Fruit fly (Drosophila melanogaster) whole organism, embryonic: Measurements from ENCODE around the gene Ugt316A1.
A peak's percentile ranks its signal among the peaks of the same experiment; 100 is the strongest.

Experiments used
- CG10147 ChIP-seq: fragments of 200-800 bp; sonication (Bioruptor generic); optimal IDR thresholded peaks from 2 replicates; lab custom pipeline; 2019; ENCODE audit warnings: missing biosample characterization, mild to moderate bottlenecking, missing genetic modification characterization, moderate library complexity
- CG10267 ChIP-seq: fragments of 200-800 bp; sonication (Bioruptor generic); optimal IDR thresholded peaks from 2 replicates; lab custom pipeline; 2018; ENCODE audit warnings: missing biosample characterization, mild to moderate bottlenecking, missing genetic modification characterization, moderate library complexity
- CG10462 ChIP-seq: fragments of 200-800 bp; sonication (Bioruptor generic); optimal IDR thresholded peaks from 2 replicates; lab custom pipeline; 2016; ENCODE audit warnings: missing biosample characterization, missing genetic modification characterization
- CG11560 ChIP-seq: fragments of 200-800 bp; sonication (Bioruptor generic); IDR thresholded peaks from 3 replicates; pipeline ENCODE4 v1.3.6; 2022; ENCODE audit warnings: missing biosample characterization, missing genetic modification characterization
- CG12236 ChIP-seq: fragments of 200-800 bp; sonication (Bioruptor generic); optimal IDR thresholded peaks from 2 replicates; lab custom pipeline; 2016; ENCODE audit warnings: missing biosample characterization, missing genetic modification characterization
- CG12659 ChIP-seq: fragments of 200-800 bp; sonication (Bioruptor generic); optimal IDR thresholded peaks from 3 replicates; lab custom pipeline; 2017; ENCODE audit warnings: mild to moderate bottlenecking, missing biosample characterization, missing genetic modification reagents, missing genetic modification characterization
- CG13775 ChIP-seq: fragments of 200-800 bp; sonication (Bioruptor generic); optimal IDR thresholded peaks from 3 replicates; lab custom pipeline; 2017; ENCODE audit warnings: missing biosample characterization, mild to moderate bottlenecking, missing genetic modification characterization
- CG14965 ChIP-seq: fragments of 200-800 bp; sonication (Bioruptor generic); optimal IDR thresholded peaks from 2 replicates; lab custom pipeline; 2016; ENCODE audit warnings: missing biosample characterization, missing genetic modification characterization, borderline replicate concordance
- CG15269 ChIP-seq: fragments of 200-800 bp; sonication (Bioruptor generic); optimal IDR thresholded peaks from 2 replicates; lab custom pipeline; 2018; ENCODE audit warnings: missing biosample characterization, mild to moderate bottlenecking, missing genetic modification characterization, moderate library complexity
- CG15696 ChIP-seq: fragments of 200-800 bp; sonication (Bioruptor generic); optimal IDR thresholded peaks from 2 replicates; lab custom pipeline; 2019; ENCODE audit warnings: missing biosample characterization, mild to moderate bottlenecking, missing genetic modification characterization, moderate library complexity
- CG17186 ChIP-seq: fragments of 200-800 bp; sonication (Bioruptor generic); optimal IDR thresholded peaks from 3 replicates; lab custom pipeline; 2017; ENCODE audit warnings: missing biosample characterization, missing genetic modification reagents, missing genetic modification characterization
- CG17612 ChIP-seq: fragments of 200-800 bp; sonication (Bioruptor generic); IDR thresholded peaks from 2 replicates; pipeline ENCODE4 v1.3.6; 2022; ENCODE audit warnings: missing biosample characterization, missing genetic modification characterization
- CG2116 ChIP-seq: fragments of 200-800 bp; sonication (Bioruptor generic); optimal IDR thresholded peaks from 3 replicates; lab custom pipeline; 2018; ENCODE audit warnings: missing biosample characterization, mild to moderate bottlenecking, missing genetic modification characterization
- CG30403 ChIP-seq: fragments of 200-800 bp; sonication (Bioruptor generic); optimal IDR thresholded peaks from 3 replicates; lab custom pipeline; 2016; ENCODE audit warnings: missing biosample characterization, missing genetic modification characterization
- CG4854 ChIP-seq: fragments of 200-800 bp; sonication (Bioruptor generic); optimal IDR thresholded peaks from 2 replicates; lab custom pipeline; 2016; ENCODE audit warnings: missing biosample characterization, missing genetic modification characterization, inconsistent platforms
- CG6689 ChIP-seq: fragments of 200-800 bp; sonication (Bioruptor generic); IDR thresholded peaks from 2 replicates; pipeline ENCODE4 v1.3.6; 2022; ENCODE audit warnings: missing biosample characterization, missing genetic modification characterization
- CG8281 ChIP-seq: fragments of 200-800 bp; sonication (Bioruptor generic); optimal IDR thresholded peaks from 2 replicates; lab custom pipeline; 2018; ENCODE audit warnings: missing biosample characterization, mild to moderate bottlenecking, missing genetic modification characterization, moderate library complexity
- CTCF ChIP-seq: fragments of 200-800 bp; sonication (Bioruptor generic); optimal IDR thresholded peaks from 2 replicates; lab custom pipeline; 2017; ENCODE audit warnings: missing biosample characterization, mild to moderate bottlenecking, missing genetic modification characterization, moderate library complexity
- Dp ChIP-seq: fragments of 200-800 bp; sonication (Bioruptor generic); optimal IDR thresholded peaks from 2 replicates; lab custom pipeline; 2018; ENCODE audit warnings: missing biosample characterization, mild to moderate bottlenecking, missing genetic modification characterization, moderate library complexity
- HLHmδ ChIP-seq: fragments of 200-800 bp; sonication (Bioruptor generic); optimal IDR thresholded peaks from 2 replicates; lab custom pipeline; 2018; ENCODE audit warnings: missing biosample characterization, mild to moderate bottlenecking, missing genetic modification characterization, moderate library complexity
- Hsf ChIP-seq: fragments of 200-800 bp; sonication (Bioruptor generic); optimal IDR thresholded peaks from 3 replicates; lab custom pipeline; 2016; ENCODE audit warnings: missing biosample characterization, missing genetic modification characterization
- Lim3 ChIP-seq: fragments of 200-800 bp; sonication (Bioruptor generic); IDR thresholded peaks from 2 replicates; pipeline ENCODE4 v1.3.6; 2022; ENCODE audit warnings: missing biosample characterization, missing genetic modification characterization
- Oaz ChIP-seq: fragments of 200-800 bp; sonication (Bioruptor generic); IDR thresholded peaks from 2 replicates; pipeline ENCODE4 v1.3.6; 2022; ENCODE audit warnings: missing biosample characterization, missing genetic modification characterization
- Optix ChIP-seq: fragments of 200-800 bp; sonication (Bioruptor generic); IDR thresholded peaks from 3 replicates; pipeline ENCODE4 v1.3.6; 2022; ENCODE audit warnings: missing biosample characterization, missing genetic modification characterization
- Ptx1 ChIP-seq: fragments of 200-800 bp; sonication (Bioruptor generic); IDR thresholded peaks from 2 replicates; pipeline ENCODE4 v1.3.6; 2022; ENCODE audit warnings: missing biosample characterization, missing genetic modification characterization
- Six4 ChIP-seq: fragments of 200-800 bp; sonication (Bioruptor generic); optimal IDR thresholded peaks from 2 replicates; lab custom pipeline; 2016; ENCODE audit warnings: missing biosample characterization, missing genetic modification characterization
- Trl ChIP-seq, 3 experiments: fragments of >200 bp in 2 of 3; fragments of 200-800 bp in 1 of 3; sonication (Bioruptor generic) in 1 of 3; optimal IDR thresholded peaks; 2 replicates in 1 of 3; 3 replicates in 2 of 3; lab custom pipeline; 2016 to 2017; ENCODE audit warnings: missing biosample characterization in 1 of 3, missing genetic modification characterization in 1 of 3
- Usf ChIP-seq: fragments of 200-800 bp; sonication (Bioruptor generic); optimal IDR thresholded peaks from 2 replicates; lab custom pipeline; 2017; ENCODE audit warnings: missing genotype, missing biosample characterization, missing genetic modification characterization
- aop ChIP-seq: fragments of 200-800 bp; sonication (Bioruptor generic); IDR thresholded peaks from 2 replicates; pipeline ENCODE4 v1.3.6; 2022; ENCODE audit warnings: missing biosample characterization, missing genetic modification characterization
- bcd ChIP-seq: fragments of 200-800 bp; sonication (Bioruptor generic); optimal IDR thresholded peaks from 2 replicates; lab custom pipeline; 2017; ENCODE audit warnings: missing biosample characterization, mild to moderate bottlenecking, missing genetic modification characterization
- cato ChIP-seq: fragments of 200-800 bp; sonication (Bioruptor generic); optimal IDR thresholded peaks from 2 replicates; lab custom pipeline; 2016; ENCODE audit warnings: missing biosample characterization, missing genetic modification characterization, borderline replicate concordance
- chinmo ChIP-seq: fragments of 200-800 bp; sonication (Bioruptor generic); IDR thresholded peaks from 4 replicates; pipeline ENCODE4 v1.3.6; 2022; ENCODE audit warnings: missing biosample characterization, missing genetic modification characterization; ENCODE audit not compliant: partially characterized antibody
- croc ChIP-seq: fragments of 200-800 bp; sonication (Bioruptor generic); conservative IDR thresholded peaks from 3 replicates; pipeline ENCODE4 v1.3.6; 2022; ENCODE audit warnings: missing biosample characterization, missing genetic modification characterization
- dm ChIP-seq: fragments of 200-800 bp; sonication (Bioruptor generic); optimal IDR thresholded peaks from 3 replicates; lab custom pipeline; 2016; ENCODE audit warnings: missing biosample characterization, missing genetic modification characterization
- ftz-f1 ChIP-seq: fragments of 200-800 bp; sonication (Bioruptor generic); optimal IDR thresholded peaks from 2 replicates; lab custom pipeline; 2016; ENCODE audit warnings: missing biosample characterization, missing genetic modification characterization
- her ChIP-seq: fragments of 200-800 bp; sonication (Bioruptor generic); optimal IDR thresholded peaks from 2 replicates; lab custom pipeline; 2016; ENCODE audit warnings: missing biosample characterization, missing genetic modification characterization
- inv ChIP-seq: fragments of 200-800 bp; sonication (Bioruptor generic); IDR thresholded peaks from 2 replicates; pipeline ENCODE4 v1.3.6; 2022; ENCODE audit warnings: missing biosample characterization, missing genetic modification characterization; ENCODE audit not compliant: partially characterized antibody
- jing ChIP-seq: fragments of 200-800 bp; sonication (Bioruptor generic); optimal IDR thresholded peaks from 2 replicates; lab custom pipeline; 2018; ENCODE audit warnings: missing biosample characterization, mild to moderate bottlenecking, missing genetic modification characterization
- lab ChIP-seq: fragments of 200-800 bp; sonication (Bioruptor generic); optimal IDR thresholded peaks from 3 replicates; lab custom pipeline; 2017; ENCODE audit warnings: missing biosample characterization, missing genetic modification characterization, mild to moderate bottlenecking, moderate library complexity, missing genetic modification reagents
- lola ChIP-seq, 3 experiments: fragments of >200 bp in 2 of 3; fragments of 200-800 bp in 1 of 3; sonication (Bioruptor generic) in 1 of 3; optimal IDR thresholded peaks; 2 replicates each; lab custom pipeline; 2017 to 2019; ENCODE audit warnings: missing biosample characterization in 3 of 3, missing genetic modification characterization in 3 of 3, mild to moderate bottlenecking in 1 of 3, moderate library complexity in 1 of 3
- mam ChIP-seq: fragments of 200-800 bp; sonication (Bioruptor generic); optimal IDR thresholded peaks from 3 replicates; lab custom pipeline; 2016; ENCODE audit warnings: missing biosample characterization, missing genetic modification characterization
- mld ChIP-seq: fragments of 200-800 bp; sonication (Bioruptor generic); IDR thresholded peaks from 3 replicates; pipeline ENCODE4 v1.3.6; 2022; ENCODE audit warnings: missing biosample characterization, missing genetic modification characterization; ENCODE audit not compliant: partially characterized antibody
- onecut ChIP-seq: fragments of 200-800 bp; sonication (Bioruptor generic); IDR thresholded peaks from 2 replicates; pipeline ENCODE4 v1.3.6; 2022; ENCODE audit warnings: missing biosample characterization, missing genetic modification characterization
- pita ChIP-seq: fragments of 200-800 bp; sonication (Bioruptor generic); optimal IDR thresholded peaks from 2 replicates; lab custom pipeline; 2017; ENCODE audit warnings: missing biosample characterization, mild to moderate bottlenecking, missing genetic modification characterization
- prd ChIP-seq, 3 experiments: fragments of >200 bp in 2 of 3; fragments of 200-800 bp in 1 of 3; sonication (Bioruptor generic) in 1 of 3; optimal IDR thresholded peaks in 2 of 3; IDR thresholded peaks in 1 of 3; 2 replicates in 2 of 3; 3 replicates in 1 of 3; pipeline versions ENCODE4 v1.3.6 to Lab custom; 2017 to 2022; ENCODE audit warnings: missing biosample characterization in 1 of 3, missing genetic modification characterization in 1 of 3
- shn ChIP-seq: fragments of 200-800 bp; sonication (Bioruptor generic); optimal IDR thresholded peaks from 3 replicates; lab custom pipeline; 2016; ENCODE audit warnings: missing biosample characterization, missing genetic modification characterization
- slbo ChIP-seq: fragments of 200-800 bp; sonication (Bioruptor generic); IDR thresholded peaks from 2 replicates; pipeline ENCODE4 v1.3.6; 2022; ENCODE audit warnings: missing biosample characterization, missing genetic modification characterization
- sna ChIP-seq: fragments of 200-800 bp; sonication (Bioruptor generic); IDR thresholded peaks from 2 replicates; pipeline ENCODE4 v1.3.6; 2022; ENCODE audit warnings: missing biosample characterization, missing genetic modification characterization; ENCODE audit not compliant: partially characterized antibody
- stwl ChIP-seq: fragments of 200-800 bp; sonication (Bioruptor generic); optimal IDR thresholded peaks from 3 replicates; lab custom pipeline; 2018; ENCODE audit warnings: missing biosample characterization, mild to moderate bottlenecking, missing genetic modification characterization, moderate library complexity

The Ugt316A1 gene

dm6 chr3L:19091423-19092124 is 29.0 kb upstream of the Ugt316A1 start (continued):
- no peak for TF ChIP-seq lola (GFP tag; optimal IDR thresholded peaks at IDR 0.05; lab: Kevin White, UChicago)
- no peak for TF ChIP-seq dm (GFP tag; lab: Kevin White, UChicago)
- TF ChIP-seq CG8281 (tag; lab: Kevin White, UChicago) = no peak
- no peak for TF ChIP-seq her (GFP tag; lab: Kevin White, UChicago)
- no peak for TF ChIP-seq mam (GFP tag; lab: Kevin White, UChicago)
- 0 out of 2 replicates have a peak, but pooled peaks have one; percentile 37 for TF ChIP-seq sna
- TF ChIP-seq pita = no peak
- no peak for TF ChIP-seq CG17186
- TF ChIP-seq CG12236 (GFP tag; lab: Kevin White, UChicago) = no peak
- no peak for TF ChIP-seq CTCF (GFP tag; lab: Kevin White, UChicago)
- no peak for TF ChIP-seq CG14965 (GFP tag; lab: Kevin White, UChicago)
- peak; percentile 98 for TF ChIP-seq ftz-f1 (GFP tag; lab: Kevin White, UChicago)
- no peak for TF ChIP-seq Dp (GFP tag; lab: Kevin White, UChicago)
- no peak for TF ChIP-seq CG4854 (GFP tag; lab: Kevin White, UChicago)
- no peak for TF ChIP-seq Ptx1 (GFP tag; lab: Robert Waterston, UW)
- no peak for TF ChIP-seq mld
- TF ChIP-seq CG12659 (GFP tag; lab: Kevin White, UChicago) = no peak
- no peak for TF ChIP-seq Usf (GFP tag; lab: Kevin White, UChicago)
- no peak for TF ChIP-seq cato
- TF ChIP-seq Hsf = no peak
- peak; percentile 99 for TF ChIP-seq onecut (GFP tag; lab: Robert Waterston, UW)
- no peak for TF ChIP-seq slbo (GFP tag; lab: Robert Waterston, UW)
- TF ChIP-seq CG15269 (tag; lab: Kevin White, UChicago) = no peak
- no peak for TF ChIP-seq HLHmδ
- no peak for TF ChIP-seq aop
- TF ChIP-seq Optix (GFP tag; lab: Robert Waterston, UW) = no peak
- no peak for TF ChIP-seq CG17612 (GFP tag; lab: Robert Waterston, UW)
- TF ChIP-seq chinmo (GFP tag; lab: Robert Waterston, UW) = peak; percentile 99
- TF ChIP-seq croc = no peak
- no peak for TF ChIP-seq CG10462 (GFP tag; lab: Kevin White, UChicago)
- TF ChIP-seq CG10147 (GFP tag; lab: Kevin White, UChicago) = peak; percentile 11
- TF ChIP-seq CG10267 (tag; lab: Kevin White, UChicago) = no peak
- no peak for TF ChIP-seq Trl (optimal IDR thresholded peaks at IDR 0.05; lab: Kevin White, UChicago)
- TF ChIP-seq Trl (GFP tag; optimal IDR thresholded peaks at IDR 0.05; lab: Kevin White, UChicago) = no peak
- TF ChIP-seq stwl (tag; lab: Kevin White, UChicago) = no peak
- no peak for TF ChIP-seq CG6689 (GFP tag; lab: Robert Waterston, UW)
- no peak for TF ChIP-seq shn (GFP tag; lab: Kevin White, UChicago)
- no peak for TF ChIP-seq CG2116 (GFP tag; lab: Kevin White, UChicago)
- TF ChIP-seq CG11560 (tag; lab: Robert Waterston, UW) = no peak
- TF ChIP-seq CG30403 (GFP tag; lab: Kevin White, UChicago) = no peak
- no peak for TF ChIP-seq CG15696 (tag; lab: Kevin White, UChicago)
- no peak for TF ChIP-seq prd (optimal IDR thresholded peaks at IDR 0.05; lab: Kevin White, UChicago)
- TF ChIP-seq prd (GFP tag; IDR thresholded peaks at IDR 0.05; lab: Robert Waterston, UW) = no peak
- TF ChIP-seq bcd (GFP tag; lab: Kevin White, UChicago) = no peak
- no peak for TF ChIP-seq inv (GFP tag; lab: Robert Waterston, UW)
- TF ChIP-seq CG13775 (GFP tag; lab: Kevin White, UChicago) = no peak
- TF ChIP-seq lab (GFP tag; lab: Kevin White, UChicago) = peak; percentile 10
- no peak for TF ChIP-seq Six4 (GFP tag; lab: Kevin White, UChicago)
- TF ChIP-seq Lim3 = no peak
- TF ChIP-seq jing = no peak
- no peak for TF ChIP-seq Oaz
